Fruit fly (Drosophila melanogaster): ENCODE measurements around the gene Nedd4.

Gene Nedd4

dm6 chr3L:17529511-17530194, at the start of gene Nedd4, which contains the start of gene Edc3 (continued):
- no peak for TF ChIP-seq Doc3 (GFP tag; IDR thresholded peaks at IDR 0.05; ENCODE audit: partially characterized antibody)
- TF ChIP-seq Scr (GFP tag; IDR thresholded peaks at IDR 0.05; ENCODE audit: partially characterized antibody) = peak; percentile 28; the same call in 1 of the 2 replicates
- TF ChIP-seq CG2120 (GFP tag; optimal IDR thresholded peaks at IDR 0.05) = no peak
- TF ChIP-seq gce (GFP tag; IDR thresholded peaks at IDR 0.05) = no peak
- peak; percentile 60 for TF ChIP-seq stwl (tag; optimal IDR thresholded peaks at IDR 0.05)
- TF ChIP-seq CG4282 (GFP tag; optimal IDR thresholded peaks at IDR 0.05) = no peak
- no peak for TF ChIP-seq fd102C (GFP tag; optimal IDR thresholded peaks at IDR 0.05)
- no peak for TF ChIP-seq crc (GFP tag; optimal IDR thresholded peaks at IDR 0.05)
- no peak for TF ChIP-seq CG3838 (GFP tag; optimal IDR thresholded peaks at IDR 0.05)
- TF ChIP-seq CG3407 (GFP tag; optimal IDR thresholded peaks at IDR 0.05) = no peak
- no peak for TF ChIP-seq ci (GFP tag; IDR thresholded peaks at IDR 0.05)
- TF ChIP-seq exex (tag; optimal IDR thresholded peaks at IDR 0.05) = no peak
- TF ChIP-seq CG13424 (tag; optimal IDR thresholded peaks at IDR 0.05) = peak; percentile 18
- no peak for TF ChIP-seq cwo (GFP tag; optimal IDR thresholded peaks at IDR 0.05)
- TF ChIP-seq CG16863 (GFP tag; optimal IDR thresholded peaks at IDR 0.05) = no peak
- no peak for TF ChIP-seq Nf-YB (GFP tag; optimal IDR thresholded peaks at IDR 0.05)
- TF ChIP-seq dm (GFP tag; optimal IDR thresholded peaks at IDR 0.05) = peak; percentile 23
- TF ChIP-seq CG30431 (GFP tag; optimal IDR thresholded peaks at IDR 0.05) = no peak
- TF ChIP-seq Hmr (GFP tag; optimal IDR thresholded peaks at IDR 0.05) = peak; percentile 55
- no peak for TF ChIP-seq stc (GFP tag; IDR thresholded peaks at IDR 0.05)
- TF ChIP-seq Usf (GFP tag; optimal IDR thresholded peaks at IDR 0.05) = no peak
- no peak for TF ChIP-seq sens-2 (GFP tag; IDR thresholded peaks at IDR 0.05)
- no peak for TF ChIP-seq CG4707 (GFP tag; optimal IDR thresholded peaks at IDR 0.05)
- TF ChIP-seq tup (GFP tag; optimal IDR thresholded peaks at IDR 0.05) = no peak
- no peak for TF ChIP-seq Hey (tag; optimal IDR thresholded peaks at IDR 0.05)
- TF ChIP-seq CG7271 (tag; optimal IDR thresholded peaks at IDR 0.05) = no peak
- TF ChIP-seq CG13775 (GFP tag; optimal IDR thresholded peaks at IDR 0.05) = peak; percentile 39
- TF ChIP-seq hbn (GFP tag; IDR thresholded peaks at IDR 0.05; ENCODE audit: partially characterized antibody) = no peak
- peak; percentile 78 for TF ChIP-seq row (GFP tag; IDR thresholded peaks at IDR 0.05)
- TF ChIP-seq CG3163 (GFP tag; optimal IDR thresholded peaks at IDR 0.05) = no peak
- TF ChIP-seq Lhr (GFP tag; optimal IDR thresholded peaks at IDR 0.05) = peak; percentile 40
- peak; percentile 19 for TF ChIP-seq CG18262 (tag; optimal IDR thresholded peaks at IDR 0.05)
- no peak for TF ChIP-seq CG15269 (tag; optimal IDR thresholded peaks at IDR 0.05)
- no peak for TF ChIP-seq CG10959 (GFP tag; IDR thresholded peaks at IDR 0.05)
- no peak for TF ChIP-seq croc (GFP tag; conservative IDR thresholded peaks at IDR 0.05)
- TF ChIP-seq CHES-1-like (GFP tag; optimal IDR thresholded peaks at IDR 0.05) = no peak
- TF ChIP-seq bbx (GFP tag; IDR thresholded peaks at IDR 0.05; ENCODE audit: partially characterized antibody) = no peak
- no peak for TF ChIP-seq CG18476 (GFP tag; optimal IDR thresholded peaks at IDR 0.05)
- TF ChIP-seq Nf-YA (GFP tag; IDR thresholded peaks at IDR 0.05) = no peak
- no peak for TF ChIP-seq CkIIα-i1 (GFP tag; IDR thresholded peaks at IDR 0.05)
- TF ChIP-seq Ada2b (GFP tag; IDR thresholded peaks at IDR 0.05) = no peak
- TF ChIP-seq CG2116 (GFP tag; optimal IDR thresholded peaks at IDR 0.05) = peak; percentile 52
- TF ChIP-seq pho (GFP tag; optimal IDR thresholded peaks at IDR 0.05) = no peak
- peak; percentile 32 for TF ChIP-seq CG15479 (GFP tag; optimal IDR thresholded peaks at IDR 0.05)
